In the genomic region with DNA sequence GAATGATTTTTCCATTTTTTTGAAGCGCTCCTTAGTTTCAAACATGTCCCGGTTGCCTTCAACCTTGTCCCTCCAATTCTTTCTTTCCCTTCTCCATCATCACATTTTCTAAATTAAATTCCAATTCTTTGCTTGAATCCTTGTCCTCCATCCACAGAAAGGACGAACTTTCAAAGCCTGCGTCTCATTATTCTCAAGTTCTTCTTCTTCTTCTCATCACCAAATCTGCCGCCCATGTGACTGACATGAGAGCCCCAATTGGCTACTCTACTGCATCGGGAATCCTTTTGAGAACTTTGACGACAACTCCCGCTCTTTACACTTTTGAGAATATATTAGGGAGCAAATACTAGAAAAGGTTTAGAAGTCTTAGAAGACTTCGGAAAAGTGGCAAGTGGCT, we compare ENCODE assay signal across 6 worm cellular contexts.
TF ChIP-seq lines count a peak whose summit lies in the region.

No protein-coding gene starts in this region.

TF ChIP-seq in whole organism, L1 larva, 84 proteins besides CTCF, POLR2A, EP300 and RAD21 (continues in another document):
- TF ChIP-seq jun-1 (tag; optimal IDR thresholded peaks at IDR 0.05; lab: Kevin White, UChicago) = no peak
- no peak for TF ChIP-seq nhr-20 (tag; optimal IDR thresholded peaks at IDR 0.05; lab: Kevin White, UChicago)
- TF ChIP-seq hpl-2 (GFP tag; optimal IDR thresholded peaks at IDR 0.05; lab: Kevin White, UChicago) = no peak
- TF ChIP-seq egl-27 (tag; optimal IDR thresholded peaks at IDR 0.05; lab: Kevin White, UChicago) = no peak
- peak; percentile 8 for TF ChIP-seq mep-1 (tag; optimal IDR thresholded peaks at IDR 0.05; lab: Kevin White, UChicago)
- TF ChIP-seq lin-14 (GFP tag; optimal IDR thresholded peaks at IDR 0.05; lab: Kevin White, UChicago) = peak; percentile 85
- TF ChIP-seq nhr-19 (GFP tag; conservative IDR thresholded peaks at IDR 0.05; lab: Robert Waterston, UW) = no peak
- no peak for TF ChIP-seq efl-3 (GFP tag; optimal IDR thresholded peaks at IDR 0.05; lab: Kevin White, UChicago)
- TF ChIP-seq ceh-8 (GFP tag; optimal IDR thresholded peaks at IDR 0.05; lab: Kevin White, UChicago) = no peak
- no peak for TF ChIP-seq snpc-4 (tag; optimal IDR thresholded peaks at IDR 0.05; lab: Kevin White, UChicago)
- TF ChIP-seq xbp-1 (tag; optimal IDR thresholded peaks at IDR 0.05; lab: Kevin White, UChicago) = no peak
- TF ChIP-seq hlh-4 (tag; optimal IDR thresholded peaks at IDR 0.05; lab: Kevin White, UChicago) = no peak
- TF ChIP-seq fkh-10 (GFP tag; optimal IDR thresholded peaks at IDR 0.05; lab: Kevin White, UChicago) = peak; percentile 76
- TF ChIP-seq rnt-1 (tag; optimal IDR thresholded peaks at IDR 0.05; lab: Kevin White, UChicago) = no peak
- peak; percentile 19 for TF ChIP-seq nhr-47 (tag; optimal IDR thresholded peaks at IDR 0.05; lab: Kevin White, UChicago)

TF ChIP-seq in whole organism, L2 larva, 48 proteins besides CTCF, POLR2A, EP300 and RAD21 (continues in another document):
- peak; percentile 63 for TF ChIP-seq C34F6.9 (tag; optimal IDR thresholded peaks at IDR 0.05; lab: Kevin White, UChicago)
- no peak for TF ChIP-seq nhr-10 (tag; optimal IDR thresholded peaks at IDR 0.05; lab: Kevin White, UChicago)
- peak; percentile 28 for TF ChIP-seq sma-9 (GFP tag; optimal IDR thresholded peaks at IDR 0.05; lab: Kevin White, UChicago)
- TF ChIP-seq sma-9 (tag; optimal IDR thresholded peaks at IDR 0.05; lab: Kevin White, UChicago) = no peak
- no peak for TF ChIP-seq ZK546.5 (tag; optimal IDR thresholded peaks at IDR 0.05; lab: Kevin White, UChicago)
- peak in 1 of 2 experiments; percentile 50 for TF ChIP-seq mdl-1 (tag; optimal IDR thresholded peaks at IDR 0.05; lab: Kevin White, UChicago)
- TF ChIP-seq aly-2 (tag; optimal IDR thresholded peaks at IDR 0.05; lab: Kevin White, UChicago) = no peak
- no peak for TF ChIP-seq F13H6.1 (tag; optimal IDR thresholded peaks at IDR 0.05; lab: Kevin White, UChicago)
- no peak for TF ChIP-seq ceh-82 (tag; optimal IDR thresholded peaks at IDR 0.05; lab: Kevin White, UChicago)
- no peak for TF ChIP-seq lin-13 (GFP tag; optimal IDR thresholded peaks at IDR 0.05; lab: Kevin White, UChicago)
- no peak for TF ChIP-seq gmeb-1 (tag; optimal IDR thresholded peaks at IDR 0.05; lab: Kevin White, UChicago)
- peak; percentile 9 for TF ChIP-seq nhr-129 (tag; optimal IDR thresholded peaks at IDR 0.05; lab: Kevin White, UChicago)
- no peak for TF ChIP-seq peb-1 (tag; optimal IDR thresholded peaks at IDR 0.05; lab: Kevin White, UChicago)
- TF ChIP-seq ztf-11 (tag; optimal IDR thresholded peaks at IDR 0.05; lab: Kevin White, UChicago) = no peak
- no peak for TF ChIP-seq unc-62 (GFP tag; optimal IDR thresholded peaks at IDR 0.05; lab: Kevin White, UChicago)

TF ChIP-seq in whole organism, L3 larva, 47 proteins besides CTCF, POLR2A, EP300 and RAD21:
- no peak for TF ChIP-seq lsy-12 (tag; optimal IDR thresholded peaks at IDR 0.05; lab: Kevin White, UChicago)
- TF ChIP-seq nfya-1 (tag; optimal IDR thresholded peaks at IDR 0.05; lab: Kevin White, UChicago; ENCODE audit: insufficient read depth) = peak; percentile 78
- no peak for TF ChIP-seq aly-2 (tag; optimal IDR thresholded peaks at IDR 0.05; lab: Kevin White, UChicago)
- TF ChIP-seq fkh-10 (GFP tag; optimal IDR thresholded peaks at IDR 0.05; lab: Kevin White, UChicago) = peak; percentile 92

TF ChIP-seq in whole organism, L4 larva, 104 proteins besides CTCF, POLR2A, EP300 and RAD21:
- TF ChIP-seq ctbp-1 (GFP tag; IDR thresholded peaks at IDR 0.05; lab: Robert Waterston, UW) (0 out of 2 replicates have a peak, but pooled peaks have one; percentile 17), F26F4.8 (GFP tag; conservative IDR thresholded peaks at IDR 0.05; lab: Robert Waterston, UW) (no peak), fkh-10 (GFP tag; optimal IDR thresholded peaks at IDR 0.05; lab: Kevin White, UChicago) (peak; percentile 83), unc-62 (GFP tag; optimal IDR thresholded peaks at IDR 0.05 in 1 of 2; lab: Kevin White, UChicago) (peak in 1 of 2 experiments; percentile 1), unc-62 (tag; optimal IDR thresholded peaks at IDR 0.05; lab: Kevin White, UChicago) (no peak), ceh-82 (tag; optimal IDR thresholded peaks at IDR 0.05; lab: Kevin White, UChicago) (no peak), egl-27 (tag; optimal IDR thresholded peaks at IDR 0.05; lab: Kevin White, UChicago) (no peak), lsy-2 (tag; optimal IDR thresholded peaks at IDR 0.05; lab: Kevin White, UChicago) (peak in 1 of 2 experiments; percentile 47), hlh-30 (tag; optimal IDR thresholded peaks at IDR 0.05; lab: Kevin White, UChicago; ENCODE audit: insufficient read depth) (peak; percentile 50), mxl-3 (GFP tag; optimal IDR thresholded peaks at IDR 0.05; lab: Kevin White, UChicago) (no peak), dmd-6 (GFP tag; IDR thresholded peaks at IDR 0.05; lab: Robert Waterston, UW) (0 out of 2 replicates have a peak, but pooled peaks have one; percentile 15), ces-1 (GFP tag; optimal IDR thresholded peaks at IDR 0.05; lab: Kevin White, UChicago) (peak; percentile 78), nhr-28 (tag; optimal IDR thresholded peaks at IDR 0.05; lab: Kevin White, UChicago) (no peak), saeg-2 (GFP tag; IDR thresholded peaks at IDR 0.05; lab: Robert Waterston, UW) (no peak), mep-1 (tag; optimal IDR thresholded peaks at IDR 0.05; lab: Kevin White, UChicago) (peak; percentile 27), aha-1 (tag; lab: Kevin White, UChicago) (peak; percentile 25), gei-8 (GFP tag; optimal IDR thresholded peaks at IDR 0.05; lab: Kevin White, UChicago) (no peak)

TF ChIP-seq in whole organism, late embryonic, 69 proteins besides CTCF, POLR2A, EP300 and RAD21:
- no peak for TF ChIP-seq lim-6 (tag; optimal IDR thresholded peaks at IDR 0.05; lab: Kevin White, UChicago)
- TF ChIP-seq nhr-232 (tag; optimal IDR thresholded peaks at IDR 0.05; lab: Kevin White, UChicago) = no peak
- peak; percentile 32 for TF ChIP-seq unc-55 (GFP tag; optimal IDR thresholded peaks at IDR 0.05; lab: Kevin White, UChicago)
- peak; percentile 96 for TF ChIP-seq unc-42 (tag; optimal IDR thresholded peaks at IDR 0.05; lab: Kevin White, UChicago)
- TF ChIP-seq nfya-1 (tag; optimal IDR thresholded peaks at IDR 0.05; lab: Kevin White, UChicago) = peak; percentile 52
- TF ChIP-seq elt-2 (tag; optimal IDR thresholded peaks at IDR 0.05; lab: Kevin White, UChicago) = no peak
- TF ChIP-seq sox-4 (tag; optimal IDR thresholded peaks at IDR 0.05; lab: Kevin White, UChicago) = no peak
- TF ChIP-seq ceh-30 (tag; optimal IDR thresholded peaks at IDR 0.05; lab: Kevin White, UChicago) = no peak
- no peak for TF ChIP-seq elt-4 (tag; optimal IDR thresholded peaks at IDR 0.05; lab: Kevin White, UChicago)
- no peak for TF ChIP-seq eyg-1 (tag; optimal IDR thresholded peaks at IDR 0.05; lab: Kevin White, UChicago)
- peak; percentile 25 for TF ChIP-seq ceh-31 (tag; optimal IDR thresholded peaks at IDR 0.05; lab: Kevin White, UChicago)
- no peak for TF ChIP-seq madf-2 (tag; optimal IDR thresholded peaks at IDR 0.05; lab: Kevin White, UChicago)

TF ChIP-seq in whole organism, mixed stage, embryonic, 35 proteins besides CTCF, POLR2A, EP300 and RAD21:
- no peak for TF ChIP-seq unc-39 (tag; optimal IDR thresholded peaks at IDR 0.05; lab: Kevin White, UChicago)
- TF ChIP-seq ces-1 (GFP tag; optimal IDR thresholded peaks at IDR 0.05; lab: Kevin White, UChicago) = peak; percentile 96
